Fruit fly (Drosophila melanogaster) whole organism, embryonic: ENCODE measurements around the gene CG7530.
A peak's percentile ranks its signal among the peaks of the same experiment; 100 is the strongest.

Experiments used
- Ada2b ChIP-seq: fragments of 200-800 bp; sonication (Bioruptor generic); IDR thresholded peaks from 2 replicates; pipeline ENCODE4 v1.3.6; 2022; ENCODE audit warnings: missing biosample characterization, missing genetic modification characterization
- Asciz ChIP-seq: fragments of 200-800 bp; sonication (Bioruptor generic); optimal IDR thresholded peaks from 2 replicates; lab custom pipeline; 2017; ENCODE audit warnings: missing biosample characterization, mild to moderate bottlenecking, missing genetic modification characterization, missing genetic modification reagents
- Atf3 ChIP-seq: fragments of 200-800 bp; sonication (Bioruptor generic); optimal IDR thresholded peaks from 3 replicates; lab custom pipeline; 2016; ENCODE audit warnings: missing biosample characterization, missing genetic modification characterization
- CG10654 ChIP-seq: fragments of 200-800 bp; sonication (Bioruptor generic); optimal IDR thresholded peaks from 2 replicates; lab custom pipeline; 2016; ENCODE audit warnings: missing biosample characterization, missing genetic modification characterization
- CG11085 ChIP-seq: fragments of 200-800 bp; sonication (Bioruptor generic); IDR thresholded peaks from 2 replicates; pipeline ENCODE4 v1.3.6; 2022; ENCODE audit warnings: missing biosample characterization, missing genetic modification characterization
- CG11398 ChIP-seq: fragments of 200-800 bp; sonication (Bioruptor generic); optimal IDR thresholded peaks from 2 replicates; lab custom pipeline; 2016; ENCODE audit warnings: missing biosample characterization, missing genetic modification characterization
- CG17328 ChIP-seq: fragments of 200-800 bp; sonication (Bioruptor generic); IDR thresholded peaks from 2 replicates; pipeline ENCODE4 v1.3.6; 2022; ENCODE audit warnings: missing biosample characterization, missing genetic modification characterization
- CG17568 ChIP-seq: fragments of 200-800 bp; sonication (Bioruptor generic); optimal IDR thresholded peaks from 2 replicates; lab custom pipeline; 2018; ENCODE audit warnings: missing biosample characterization, mild to moderate bottlenecking, missing genetic modification characterization, moderate library complexity
- CG2199 ChIP-seq: fragments of 200-800 bp; sonication (Bioruptor generic); IDR thresholded peaks from 3 replicates; pipeline ENCODE4 v1.3.6; 2022; ENCODE audit warnings: missing biosample characterization, missing genetic modification characterization
- CG31224 ChIP-seq: fragments of 200-800 bp; sonication (Bioruptor generic); IDR thresholded peaks from 2 replicates; pipeline ENCODE4 v1.3.6; 2022; ENCODE audit warnings: missing biosample characterization, missing genetic modification characterization
- CG4282 ChIP-seq: fragments of 200-800 bp; sonication (Bioruptor generic); optimal IDR thresholded peaks from 2 replicates; lab custom pipeline; 2016; ENCODE audit warnings: missing biosample characterization, missing genetic modification characterization
- CG4404 ChIP-seq: fragments of 200-800 bp; sonication (Bioruptor generic); IDR thresholded peaks from 2 replicates; pipeline ENCODE4 v1.3.6; 2022; ENCODE audit warnings: missing biosample characterization, missing genetic modification characterization
- CG5180 ChIP-seq: fragments of 200-800 bp; sonication (Bioruptor generic); optimal IDR thresholded peaks from 3 replicates; lab custom pipeline; 2017; ENCODE audit warnings: missing biosample characterization, missing genetic modification characterization, mild to moderate bottlenecking, moderate library complexity, missing genetic modification reagents
- CG7372 ChIP-seq: fragments of 200-800 bp; sonication (Bioruptor generic); IDR thresholded peaks from 2 replicates; pipeline ENCODE4 v1.3.6; 2022; ENCODE audit warnings: missing biosample characterization, missing genetic modification characterization
- Chrac-16 ChIP-seq: fragments of 200-800 bp; sonication (Bioruptor generic); optimal IDR thresholded peaks from 3 replicates; lab custom pipeline; 2016; ENCODE audit warnings: missing biosample characterization, missing genetic modification characterization
- D19A ChIP-seq: fragments of 200-800 bp; optimal IDR thresholded peaks from 3 replicates; lab custom pipeline; 2019; ENCODE audit warnings: missing biosample characterization, mild to moderate bottlenecking, missing genetic modification characterization, moderate library complexity
- Fer2 ChIP-seq: fragments of 200-800 bp; sonication (Bioruptor generic); optimal IDR thresholded peaks from 2 replicates; lab custom pipeline; 2018; ENCODE audit warnings: missing biosample characterization, mild to moderate bottlenecking, missing genetic modification characterization, moderate library complexity
- MESR4 ChIP-seq: fragments of 200-800 bp; sonication (Bioruptor generic); optimal IDR thresholded peaks from 2 replicates; lab custom pipeline; 2018; ENCODE audit warnings: missing biosample characterization, mild to moderate bottlenecking, missing genetic modification characterization, moderate library complexity
- NK7.1 ChIP-seq: fragments of 200-800 bp; sonication (Bioruptor generic); optimal IDR thresholded peaks from 3 replicates; lab custom pipeline; 2016; ENCODE audit warnings: missing biosample characterization, missing genetic modification characterization
- Ravus ChIP-seq: fragments of 200-800 bp; sonication (Bioruptor generic); IDR thresholded peaks from 2 replicates; pipeline ENCODE4 v1.3.6; 2022; ENCODE audit warnings: missing biosample characterization, missing genetic modification characterization
- Rfx ChIP-seq: fragments of 200-800 bp; sonication (Bioruptor generic); IDR thresholded peaks from 2 replicates; pipeline ENCODE4 v1.3.6; 2022; ENCODE audit warnings: missing biosample characterization, missing genetic modification characterization
- Vsx1 ChIP-seq: fragments of 200-800 bp; sonication (Bioruptor generic); optimal IDR thresholded peaks from 2 replicates; lab custom pipeline; 2017; ENCODE audit warnings: missing biosample characterization, mild to moderate bottlenecking, missing genetic modification characterization, missing genetic modification reagents
- ac ChIP-seq: fragments of 200-800 bp; sonication (Bioruptor generic); optimal IDR thresholded peaks from 3 replicates; lab custom pipeline; 2017; ENCODE audit warnings: missing biosample characterization, mild to moderate bottlenecking, missing genetic modification characterization
- ap ChIP-seq: fragments of 200-800 bp; sonication (Bioruptor generic); IDR thresholded peaks from 2 replicates; pipeline ENCODE4 v1.3.6; 2022; ENCODE audit warnings: missing biosample characterization, missing genetic modification characterization
- chif ChIP-seq, 2 experiments: fragments of 200-800 bp; sonication (Bioruptor generic); optimal IDR thresholded peaks; 3 replicates each; lab custom pipeline; 2016; ENCODE audit warnings: missing biosample characterization in 2 of 2, missing genetic modification characterization in 2 of 2
- dan ChIP-seq: fragments of 200-800 bp; sonication (Bioruptor generic); IDR thresholded peaks from 2 replicates; pipeline ENCODE4 v1.3.6; 2022; ENCODE audit warnings: missing biosample characterization, missing genetic modification characterization
- ems ChIP-seq: fragments of 200-800 bp; sonication (Bioruptor generic); optimal IDR thresholded peaks from 3 replicates; lab custom pipeline; 2016; ENCODE audit warnings: missing biosample characterization, missing genetic modification characterization
- exex ChIP-seq: fragments of 200-800 bp; sonication (Bioruptor generic); optimal IDR thresholded peaks from 4 replicates; lab custom pipeline; 2018; ENCODE audit warnings: missing biosample characterization, mild to moderate bottlenecking, missing genetic modification characterization, moderate library complexity
- fd102C ChIP-seq: fragments of 200-800 bp; sonication (Bioruptor generic); optimal IDR thresholded peaks from 2 replicates; lab custom pipeline; 2018; ENCODE audit warnings: missing biosample characterization, mild to moderate bottlenecking, missing genetic modification characterization, moderate library complexity
- fd64A ChIP-seq: fragments of 200-800 bp; sonication (Bioruptor generic); optimal IDR thresholded peaks from 3 replicates; lab custom pipeline; 2018; ENCODE audit warnings: missing biosample characterization, mild to moderate bottlenecking, missing genetic modification characterization
- fd96Cb ChIP-seq: fragments of 200-800 bp; sonication (Bioruptor generic); optimal IDR thresholded peaks from 2 replicates; lab custom pipeline; 2018; ENCODE audit warnings: missing biosample characterization, mild to moderate bottlenecking, missing genetic modification characterization, moderate library complexity
- gcm ChIP-seq: fragments of 200-800 bp; sonication (Bioruptor generic); optimal IDR thresholded peaks from 2 replicates; lab custom pipeline; 2019; ENCODE audit warnings: missing biosample characterization, mild to moderate bottlenecking, missing genetic modification characterization, moderate library complexity
- gfzf ChIP-seq: fragments of 200-800 bp; sonication (Bioruptor generic); optimal IDR thresholded peaks from 2 replicates; lab custom pipeline; 2016; ENCODE audit warnings: missing biosample characterization, mild to moderate bottlenecking, missing genetic modification characterization, moderate library complexity
- grn ChIP-seq: fragments of 200-800 bp; sonication (Bioruptor generic); optimal IDR thresholded peaks from 3 replicates; lab custom pipeline; 2017; ENCODE audit warnings: missing biosample characterization, missing genetic modification characterization
- knrl ChIP-seq: fragments of 200-800 bp; sonication (Bioruptor generic); IDR thresholded peaks from 3 replicates; pipeline ENCODE4 v1.3.6; 2022; ENCODE audit warnings: missing biosample characterization, missing genetic modification characterization; ENCODE audit not compliant: partially characterized antibody
- lilli ChIP-seq: fragments of 200-800 bp; sonication (Bioruptor generic); optimal IDR thresholded peaks from 3 replicates; lab custom pipeline; 2016; ENCODE audit warnings: missing biosample characterization, missing genetic modification characterization
- lola ChIP-seq, 3 experiments: fragments of >200 bp in 2 of 3; fragments of 200-800 bp in 1 of 3; sonication (Bioruptor generic) in 1 of 3; optimal IDR thresholded peaks; 2 replicates each; lab custom pipeline; 2017 to 2019; ENCODE audit warnings: missing biosample characterization in 3 of 3, missing genetic modification characterization in 3 of 3, mild to moderate bottlenecking in 1 of 3, moderate library complexity in 1 of 3
- mld ChIP-seq: fragments of 200-800 bp; sonication (Bioruptor generic); IDR thresholded peaks from 3 replicates; pipeline ENCODE4 v1.3.6; 2022; ENCODE audit warnings: missing biosample characterization, missing genetic modification characterization; ENCODE audit not compliant: partially characterized antibody
- nau ChIP-seq: fragments of 200-800 bp; sonication (Bioruptor generic); optimal IDR thresholded peaks from 3 replicates; lab custom pipeline; 2017; ENCODE audit warnings: missing biosample characterization, mild to moderate bottlenecking, missing genetic modification characterization, missing genetic modification reagents
- ranshi ChIP-seq: fragments of 200-800 bp; sonication (Bioruptor generic); IDR thresholded peaks from 2 replicates; pipeline ENCODE4 v1.3.6; 2022; ENCODE audit warnings: missing biosample characterization, missing genetic modification characterization
- rib ChIP-seq: fragments of 200-800 bp; sonication (Bioruptor generic); IDR thresholded peaks from 2 replicates; pipeline ENCODE4 v1.3.6; 2022; ENCODE audit warnings: missing biosample characterization, missing genetic modification characterization
- sd ChIP-seq: fragments of 200-800 bp; sonication (Bioruptor generic); optimal IDR thresholded peaks from 3 replicates; lab custom pipeline; 2018; ENCODE audit warnings: missing biosample characterization, mild to moderate bottlenecking, missing genetic modification characterization, moderate library complexity
- sisA ChIP-seq: fragments of 200-800 bp; sonication (Bioruptor generic); IDR thresholded peaks from 2 replicates; pipeline ENCODE4 v1.3.6; 2022; ENCODE audit warnings: missing biosample characterization, missing genetic modification characterization
- slou ChIP-seq: fragments of 200-800 bp; sonication (Bioruptor generic); optimal IDR thresholded peaks from 3 replicates; lab custom pipeline; 2016; ENCODE audit warnings: missing biosample characterization, missing genetic modification characterization
- sna ChIP-seq: fragments of 200-800 bp; sonication (Bioruptor generic); IDR thresholded peaks from 2 replicates; pipeline ENCODE4 v1.3.6; 2022; ENCODE audit warnings: missing biosample characterization, missing genetic modification characterization; ENCODE audit not compliant: partially characterized antibody
- sr ChIP-seq: fragments of 200-800 bp; sonication (Bioruptor generic); IDR thresholded peaks from 3 replicates; pipeline ENCODE4 v1.3.6; 2022; ENCODE audit warnings: missing biosample characterization, missing genetic modification characterization
- ttk ChIP-seq: fragments of 200-800 bp; sonication (Bioruptor generic); IDR thresholded peaks from 2 replicates; pipeline ENCODE4 v2.1.2; 2022; ENCODE audit warnings: missing biosample characterization, missing genetic modification characterization

CG7530 gene

dm6 chr3R:14707703-14708643 lies 23.3 kb downstream of the CG7530 start (continued):
- no peak for TF ChIP-seq mld (GFP tag; lab: Robert Waterston, UW)
- no peak for TF ChIP-seq CG7372 (GFP tag; lab: Robert Waterston, UW)
- no peak for TF ChIP-seq fd64A (GFP tag; lab: Kevin White, UChicago)
- TF ChIP-seq CG17568 (GFP tag; lab: Kevin White, UChicago): peak; percentile 2
- TF ChIP-seq Vsx1: peak; percentile 33
- TF ChIP-seq gcm (GFP tag; lab: Kevin White, UChicago): no peak
- TF ChIP-seq sd (tag; lab: Kevin White, UChicago): peak; percentile 80

- TF ChIP-seq sisA (GFP tag; lab: Robert Waterston, UW) (peak; percentile 72), gfzf (GFP tag; lab: Kevin White, UChicago) (no peak), ap (GFP tag; lab: Robert Waterston, UW) (peak; percentile 73), ranshi (GFP tag; lab: Robert Waterston, UW) (peak; percentile 51), slou (GFP tag; lab: Kevin White, UChicago) (no peak), sr (GFP tag; lab: Robert Waterston, UW) (peak; percentile 39; the same call in 1 of the 3 replicates), ac (GFP tag; lab: Kevin White, UChicago) (no peak), chif (GFP tag; optimal IDR thresholded peaks at IDR 0.05; lab: Kevin White, UChicago) (peak; percentile 43 to 46), Atf3 (GFP tag; lab: Kevin White, UChicago) (peak; percentile 19), NK7.1 (GFP tag; lab: Kevin White, UChicago) (peak; percentile 46), CG4404 (GFP tag; lab: Robert Waterston, UW) (peak; percentile 46; the same call in 1 of the 2 replicates), Fer2 (tag; lab: Kevin White, UChicago) (no peak), Rfx (peak; percentile 89), CG5180 (GFP tag; lab: Kevin White, UChicago) (peak; percentile 20), Asciz (peak; percentile 6), ems (peak; percentile 41), CG2199 (GFP tag; lab: Robert Waterston, UW) (no peak), ttk (GFP tag; lab: Robert Waterston, UW) (peak; percentile 77), CG4282 (GFP tag; lab: Kevin White, UChicago) (no peak), Ada2b (GFP tag; lab: Robert Waterston, UW) (peak; percentile 76), CG11398 (GFP tag; lab: Kevin White, UChicago) (no peak), Chrac-16 (GFP tag; lab: Kevin White, UChicago) (peak; percentile 45), fd102C (GFP tag; lab: Kevin White, UChicago) (no peak), CG17328 (GFP tag; lab: Robert Waterston, UW) (peak; percentile 67), MESR4 (no peak), knrl (GFP tag; lab: Robert Waterston, UW) (peak; percentile 28; the same call in 1 of the 3 replicates), nau (GFP tag; lab: Kevin White, UChicago) (no peak), sna (peak; percentile 50; the same call in 1 of the 2 replicates), D19A (tag; lab: Kevin White, UChicago) (peak; percentile 12), rib (GFP tag; lab: Robert Waterston, UW) (peak; percentile 66; the same call in 1 of the 2 replicates), CG10654 (GFP tag; lab: Kevin White, UChicago) (no peak), Ravus (GFP tag; lab: Robert Waterston, UW) (peak; percentile 24; the same call in 1 of the 2 replicates), CG11085 (GFP tag; lab: Robert Waterston, UW) (peak; percentile 39; the same call in 1 of the 2 replicates), fd96Cb (tag; lab: Kevin White, UChicago) (peak; percentile 40), CG31224 (peak; percentile 40; the same call in 1 of the 2 replicates), lilli (GFP tag; lab: Kevin White, UChicago) (peak; percentile 70), lola (GFP tag; optimal IDR thresholded peaks at IDR 0.05; lab: Kevin White, UChicago) (no peak), exex (tag; lab: Kevin White, UChicago) (no peak), grn (GFP tag; lab: Kevin White, UChicago) (no peak), dan (GFP tag; lab: Robert Waterston, UW) (no peak)
Observed at dm6 chr3R:14706860-14707259, 24.4 kb downstream of the CG7530 start.
